Fruit fly (Drosophila melanogaster): ENCODE measurements around the gene CG34163.

The CG34163 gene

DNA sequence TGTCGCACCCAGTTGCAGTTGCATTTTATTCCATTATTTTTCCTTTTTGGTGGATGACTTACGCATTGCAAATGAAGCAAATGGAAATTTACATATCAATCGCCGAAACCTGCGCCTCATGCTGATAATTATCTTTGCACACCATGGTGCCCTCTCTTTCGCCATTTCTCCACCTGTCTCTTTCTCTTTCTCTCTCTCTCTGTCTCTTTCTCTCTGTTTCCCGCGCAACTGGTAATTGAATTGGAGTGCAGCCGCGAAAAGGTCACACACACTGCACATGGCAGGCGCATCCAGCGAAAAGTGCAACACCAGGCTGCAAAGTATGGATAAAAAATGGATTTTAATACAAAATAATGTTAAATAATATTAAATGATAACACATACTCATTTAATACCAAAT lies 10.3 kb upstream of the CG34163 start:
- TF ChIP-seq fd85E (GFP tag; optimal IDR thresholded peaks at IDR 0.05) (no peak), Met (GFP tag; optimal IDR thresholded peaks at IDR 0.05) (no peak), CG8319 (GFP tag; optimal IDR thresholded peaks at IDR 0.05) (no peak), CG9139 (GFP tag; optimal IDR thresholded peaks at IDR 0.05) (no peak), acj6 (GFP tag; optimal IDR thresholded peaks at IDR 0.05) (no peak), OdsH (GFP tag; optimal IDR thresholded peaks at IDR 0.05) (no peak), Ets21C (GFP tag; optimal IDR thresholded peaks at IDR 0.05) (no peak), pdm3 (GFP tag; optimal IDR thresholded peaks at IDR 0.05) (no peak), CG3032 (tag; optimal IDR thresholded peaks at IDR 0.05) (no peak), eg (GFP tag; IDR thresholded peaks at IDR 0.05) (no peak)

DNA sequence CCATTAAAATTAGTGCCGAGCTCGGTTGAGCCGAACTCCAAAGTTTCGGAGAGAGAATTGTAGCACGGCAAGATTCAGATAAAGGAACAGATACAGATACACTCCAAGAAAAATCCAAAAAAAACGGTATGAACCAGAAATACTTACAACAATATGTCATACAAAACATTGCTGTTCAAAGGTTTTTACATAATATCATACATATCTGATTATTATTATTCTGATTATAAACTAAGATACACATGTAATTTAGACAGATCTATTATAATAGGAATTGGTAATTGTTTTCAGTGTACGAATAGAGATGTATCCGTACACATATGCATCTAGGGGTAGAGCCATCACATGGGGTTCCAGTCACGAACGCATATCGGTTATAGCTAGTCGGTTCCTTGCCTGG lies 8.0 kb upstream of the CG34163 start:
- TF ChIP-seq pdm3 (GFP tag; optimal IDR thresholded peaks at IDR 0.05) (no peak), CG6808 (GFP tag; optimal IDR thresholded peaks at IDR 0.05) (no peak), Hr4 (GFP tag; optimal IDR thresholded peaks at IDR 0.05) (no peak), fd85E (GFP tag; optimal IDR thresholded peaks at IDR 0.05) (no peak), achi (GFP tag; optimal IDR thresholded peaks at IDR 0.05) (no peak), Ets21C (GFP tag; optimal IDR thresholded peaks at IDR 0.05) (no peak), spab (GFP tag; optimal IDR thresholded peaks at IDR 0.05) (no peak), salr (GFP tag; optimal IDR thresholded peaks at IDR 0.05) (no peak), Sox14 (GFP tag; optimal IDR thresholded peaks at IDR 0.05) (no peak), CG34406 (GFP tag; optimal IDR thresholded peaks at IDR 0.05) (no peak), CG32006 (GFP tag; optimal IDR thresholded peaks at IDR 0.05) (peak; percentile 20), acj6 (GFP tag; optimal IDR thresholded peaks at IDR 0.05) (peak; percentile 0), Eip75B (GFP tag; optimal IDR thresholded peaks at IDR 0.05) (no peak), CG6276 (GFP tag; optimal IDR thresholded peaks at IDR 0.05) (no peak), CG15336 (GFP tag; IDR thresholded peaks at IDR 0.05) (no peak)

- TF ChIP-seq Eip78C (GFP tag) (peak; percentile 52), CG10669 (GFP tag; optimal IDR thresholded peaks at IDR 0.05) (no peak), ss (GFP tag; optimal IDR thresholded peaks at IDR 0.05) (no peak), vri (GFP tag; optimal IDR thresholded peaks at IDR 0.05) (no peak), Lpt (GFP tag; optimal IDR thresholded peaks at IDR 0.05) (no peak), salr (GFP tag; optimal IDR thresholded peaks at IDR 0.05) (no peak), Hr4 (GFP tag; optimal IDR thresholded peaks at IDR 0.05) (no peak), CG31627 (GFP tag; optimal IDR thresholded peaks at IDR 0.05) (no peak)
Measured at dm6 chr2L:11981210-11981609, 6.9 kb upstream of the CG34163 start, which contains the start of gene CG16965. CG16965 (plus strand) TSS chr2L:11981591.

- no peak for TF ChIP-seq Blimp-1 (GFP tag; optimal IDR thresholded peaks at IDR 0.05)
- no peak for TF ChIP-seq fd59A (GFP tag; optimal IDR thresholded peaks at IDR 0.05)
- no peak for TF ChIP-seq pdm3 (GFP tag; optimal IDR thresholded peaks at IDR 0.05)
- TF ChIP-seq CG9139 (GFP tag; optimal IDR thresholded peaks at IDR 0.05): no peak
- no peak for TF ChIP-seq CG6163 (GFP tag; IDR thresholded peaks at IDR 0.05)
- no peak for TF ChIP-seq CG6808 (GFP tag; optimal IDR thresholded peaks at IDR 0.05)
- no peak for TF ChIP-seq fd85E (GFP tag; optimal IDR thresholded peaks at IDR 0.05)
- no peak for TF ChIP-seq CG11294 (GFP tag; IDR thresholded peaks at IDR 0.05)
- TF ChIP-seq eg (GFP tag; IDR thresholded peaks at IDR 0.05): no peak
- TF ChIP-seq achi (GFP tag; optimal IDR thresholded peaks at IDR 0.05): no peak
- TF ChIP-seq Eip75B (GFP tag; optimal IDR thresholded peaks at IDR 0.05): no peak
- no peak for TF ChIP-seq CG1621 (tag; optimal IDR thresholded peaks at IDR 0.05)
- TF ChIP-seq CG11762 (GFP tag; optimal IDR thresholded peaks at IDR 0.05; ENCODE audit: insufficient read depth): no peak
- TF ChIP-seq Gug (GFP tag; IDR thresholded peaks at IDR 0.05): no peak
- TF ChIP-seq dac (GFP tag; optimal IDR thresholded peaks at IDR 0.05): no peak
- no peak for TF ChIP-seq svp (GFP tag)
- TF ChIP-seq Hr38 (GFP tag; optimal IDR thresholded peaks at IDR 0.05): no peak
- no peak for TF ChIP-seq Hr4 (GFP tag; optimal IDR thresholded peaks at IDR 0.05)
- no peak for TF ChIP-seq CG4318 (GFP tag; optimal IDR thresholded peaks at IDR 0.05)
- no peak for TF ChIP-seq salr (GFP tag; optimal IDR thresholded peaks at IDR 0.05)
Measured at dm6 chr2L:11989210-11989609, 1.1 kb downstream of the CG34163 start.

Measured in whole organism, prepupa.